Worm (Caenorhabditis elegans) whole organism, L4 larva: ENCODE measurements around the gene C36C9.5.
"Not testable (repeated sequence)": the region's sequence is repeated elsewhere in the genome, so short reads cannot be mapped to it uniquely, and the experiment has no call there.

Source experiments
- F26F4.8 ChIP-seq: fragments of 200-800 bp; sonication (Bioruptor generic); conservative IDR thresholded peaks from 2 replicates; pipeline ENCODE4 v1.3.6; 2022; ENCODE audit warnings: missing genetic modification characterization, missing compliant biosample characterization
- F37D6.2 ChIP-seq: sonication (generic microtip); optimal IDR thresholded peaks from 2 replicates; lab custom pipeline; 2016; ENCODE audit warnings: mild to moderate bottlenecking, missing genetic modification characterization, missing compliant biosample characterization
- F49E8.2 ChIP-seq: sonication (generic microtip); optimal IDR thresholded peaks from 2 replicates; lab custom pipeline; 2016; ENCODE audit warnings: missing compliant biosample characterization, mild to moderate bottlenecking, missing genetic modification characterization, borderline replicate concordance
- Y48G9A.11 ChIP-seq: fragments of 200-800 bp; sonication (Bioruptor generic); IDR thresholded peaks from 2 replicates; pipeline ENCODE4 v1.3.6; 2022; ENCODE audit warnings: missing genetic modification reagents, missing genetic modification characterization, missing compliant biosample characterization
- ZK337.2 ChIP-seq: fragments of 200-800 bp; sonication (Bioruptor generic); IDR thresholded peaks from 2 replicates; pipeline ENCODE4 v1.3.6; 2022; ENCODE audit warnings: missing genetic modification reagents, missing genetic modification characterization, missing compliant biosample characterization
- aha-1 ChIP-seq: fragments of 150-350 bp; peaks from one replicate; lab custom pipeline; 2014; ENCODE audit warnings: missing biosample characterization, missing genetic modification characterization
- aly-2 ChIP-seq: sonication (generic microtip); optimal IDR thresholded peaks from 2 replicates; lab custom pipeline; 2018; ENCODE audit warnings: missing biosample characterization, missing genetic modification characterization
- attf-4 ChIP-seq: sonication (generic microtip); optimal IDR thresholded peaks from 3 replicates; lab custom pipeline; 2017; ENCODE audit warnings: missing biosample characterization, missing genetic modification characterization
- ceh-82 ChIP-seq: sonication (generic microtip); optimal IDR thresholded peaks from 2 replicates; lab custom pipeline; 2017; ENCODE audit warnings: missing biosample characterization, missing genetic modification characterization
- ctbp-1 ChIP-seq: fragments of 200-800 bp; sonication (Bioruptor generic); IDR thresholded peaks from 2 replicates; pipeline ENCODE4 v1.3.6; 2022; ENCODE audit warnings: missing genetic modification reagents, missing genetic modification characterization, missing compliant biosample characterization
- daf-16 ChIP-seq, 3 experiments: sonication (generic microtip); optimal IDR thresholded peaks; 2 replicates each; lab custom pipeline; 2016 to 2017; ENCODE audit warnings: missing genetic modification characterization in 3 of 3, missing genetic modification reagents in 3 of 3, mild to moderate bottlenecking in 2 of 3, missing compliant biosample characterization in 2 of 3, missing biosample characterization in 1 of 3, moderate library complexity in 1 of 3
- daf-8 ChIP-seq: fragments of 200-800 bp; sonication (Bioruptor generic); IDR thresholded peaks from 2 replicates; pipeline ENCODE4 v1.3.6; 2022; ENCODE audit warnings: missing genetic modification characterization, missing compliant biosample characterization
- duxl-1 ChIP-seq: sonication (generic microtip); optimal IDR thresholded peaks from 2 replicates; lab custom pipeline; 2016; ENCODE audit warnings: mild to moderate bottlenecking, missing genetic modification characterization, moderate library complexity, missing compliant biosample characterization; ENCODE audit not compliant: poor library complexity
- dve-1 ChIP-seq: sonication (generic microtip); optimal IDR thresholded peaks from 2 replicates; lab custom pipeline; 2017; ENCODE audit warnings: antibody characterized with exemption, mild to moderate bottlenecking, missing genetic modification characterization, missing compliant biosample characterization; ENCODE audit not compliant: insufficient read depth
- jun-1 ChIP-seq: fragments of 150-350 bp; optimal IDR thresholded peaks from 2 replicates; lab custom pipeline; 2014; ENCODE audit warnings: missing biosample characterization, missing genetic modification reagents, missing genetic modification characterization
- lin-1 ChIP-seq: fragments of 200-800 bp; sonication (Bioruptor generic); IDR thresholded peaks from 2 replicates; pipeline ENCODE4 v1.3.6; 2022; ENCODE audit warnings: missing genetic modification reagents, missing genetic modification characterization, missing compliant biosample characterization
- lin-13 ChIP-seq: fragments of 150-350 bp; optimal IDR thresholded peaks from 2 replicates; lab custom pipeline; 2014; ENCODE audit warnings: missing biosample characterization, missing genetic modification reagents, missing genetic modification characterization
- lsy-2 ChIP-seq, 2 experiments: fragments of 150-350 bp in 1 of 2; sonication (generic microtip) in 1 of 2; optimal IDR thresholded peaks; 2 replicates each; lab custom pipeline; 2014 to 2017; ENCODE audit warnings: missing biosample characterization in 2 of 2, missing genetic modification characterization in 2 of 2
- madf-5 ChIP-seq, 2 experiments: fragments of 200-800 bp; sonication (Bioruptor generic); IDR thresholded peaks; 2 replicates each; pipeline ENCODE4 v1.3.6; 2022; ENCODE audit warnings: missing compliant biosample characterization in 2 of 2, missing genetic modification characterization in 2 of 2
- madf-9 ChIP-seq: fragments of 200-800 bp; sonication (Bioruptor generic); conservative IDR thresholded peaks from 2 replicates; pipeline ENCODE4 v1.3.6; 2022; ENCODE audit warnings: missing genetic modification reagents, missing genetic modification characterization, missing compliant biosample characterization
- mdt-29 ChIP-seq: fragments of 200-800 bp; sonication (Bioruptor generic); IDR thresholded peaks from 2 replicates; pipeline ENCODE4 v1.3.6; 2022; ENCODE audit warnings: missing genetic modification reagents, missing genetic modification characterization, missing compliant biosample characterization
- nhr-10 ChIP-seq: fragments of 150-350 bp; optimal IDR thresholded peaks from 2 replicates; lab custom pipeline; 2014; ENCODE audit warnings: missing biosample characterization, missing genetic modification characterization
- nhr-102 ChIP-seq: sonication (generic microtip); optimal IDR thresholded peaks from 2 replicates; lab custom pipeline; 2016; ENCODE audit warnings: mild to moderate bottlenecking, missing genetic modification characterization, moderate library complexity, missing compliant biosample characterization
- nhr-111 ChIP-seq: fragments of 200-800 bp; sonication (Bioruptor generic); optimal IDR thresholded peaks from 2 replicates; lab custom pipeline; 2018; ENCODE audit warnings: mild to moderate bottlenecking, missing genetic modification characterization, missing compliant biosample characterization
- nhr-237 ChIP-seq: sonication (generic microtip); optimal IDR thresholded peaks from 2 replicates; lab custom pipeline; 2017; ENCODE audit warnings: missing biosample characterization, missing genetic modification characterization
- nhr-28 ChIP-seq: fragments of 150-350 bp; optimal IDR thresholded peaks from 2 replicates; lab custom pipeline; 2014; ENCODE audit warnings: missing biosample characterization, missing genetic modification characterization
- nhr-6 ChIP-seq: fragments of 150-350 bp; optimal IDR thresholded peaks from 2 replicates; lab custom pipeline; 2014; ENCODE audit warnings: missing biosample characterization, missing genetic modification characterization
- nhr-76 ChIP-seq: fragments of 150-350 bp; optimal IDR thresholded peaks from 2 replicates; lab custom pipeline; 2014; ENCODE audit warnings: missing biosample characterization, missing genetic modification characterization
- skn-1 ChIP-seq: fragments of 150-350 bp; optimal IDR thresholded peaks from 2 replicates; lab custom pipeline; 2014; ENCODE audit warnings: missing biosample characterization, missing genetic modification characterization
- snpc-1.2 ChIP-seq: fragments of 200-800 bp; sonication (Bioruptor generic); IDR thresholded peaks from 2 replicates; pipeline ENCODE4 v1.3.6; 2022; ENCODE audit warnings: missing genetic modification reagents, missing genetic modification characterization, missing compliant biosample characterization
- unc-39 ChIP-seq: sonication (generic microtip); optimal IDR thresholded peaks from 2 replicates; lab custom pipeline; 2017; ENCODE audit warnings: missing biosample characterization, missing genetic modification characterization
- unc-62 ChIP-seq, 3 experiments: fragments of 150-350 bp in 1 of 3; sonication (generic microtip); optimal IDR thresholded peaks in 2 of 3; peaks in 1 of 3; 1 replicate in 1 of 3; 2 replicates in 2 of 3; lab custom pipeline; 2014 to 2017; ENCODE audit warnings: missing biosample characterization in 3 of 3, missing genetic modification characterization in 3 of 3, missing genetic modification reagents in 3 of 3, missing genotype in 1 of 3
- vab-7 ChIP-seq: fragments of 200-800 bp; sonication (Bioruptor generic); IDR thresholded peaks from 2 replicates; pipeline ENCODE4 v1.3.6; 2022; ENCODE audit warnings: missing genetic modification reagents, missing genetic modification characterization, missing compliant biosample characterization
- zag-1 ChIP-seq: fragments of 150-350 bp; optimal IDR thresholded peaks from 2 replicates; lab custom pipeline; 2014; ENCODE audit warnings: missing biosample characterization, missing genetic modification characterization

C36C9.5 gene

DNA sequence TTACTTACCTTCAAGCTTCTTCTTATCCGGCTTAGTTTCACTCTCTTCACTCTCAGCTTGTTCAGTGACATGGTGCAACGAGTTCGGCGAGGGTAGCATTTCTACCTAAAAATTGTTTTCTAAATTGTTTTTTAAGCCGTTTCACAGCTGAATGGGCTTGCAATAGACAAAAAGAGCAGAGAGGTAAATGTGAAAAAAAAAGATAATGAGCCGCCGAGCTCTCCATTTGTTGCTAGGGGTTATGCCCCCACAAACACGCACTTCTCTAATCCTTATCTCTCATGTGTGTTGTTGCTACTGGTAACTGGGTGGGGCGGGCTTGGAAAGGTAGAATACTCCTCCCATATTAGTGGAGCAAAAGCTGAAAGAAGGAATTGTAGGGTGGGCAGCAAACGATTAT is at the start of gene C36C9.5:
C36C9.5 (minus strand) TSS at position 101 of the 400 bp plus-strand sequence.
- TF ChIP-seq jun-1 (tag; lab: Kevin White, UChicago) (no peak), duxl-1 (no peak), lsy-2 (tag; optimal IDR thresholded peaks at IDR 0.05; lab: Kevin White, UChicago) (no peak), daf-8 (GFP tag; lab: Robert Waterston, UW) (no peak), daf-16 (GFP tag; optimal IDR thresholded peaks at IDR 0.05; lab: Kevin White, UChicago) (no peak), daf-16 (tag; optimal IDR thresholded peaks at IDR 0.05; lab: Kevin White, UChicago) (no peak), lin-1 (GFP tag; lab: Robert Waterston, UW) (no peak), vab-7 (GFP tag; lab: Robert Waterston, UW) (no peak), aly-2 (tag; lab: Kevin White, UChicago) (no peak), aha-1 (tag; lab: Kevin White, UChicago) (no peak), F26F4.8 (GFP tag; lab: Robert Waterston, UW) (no peak), F37D6.2 (tag; lab: Kevin White, UChicago) (no peak), madf-5 (GFP tag; IDR thresholded peaks at IDR 0.05; lab: Robert Waterston, UW) (no peak), nhr-76 (no peak), nhr-10 (no peak)

DNA sequence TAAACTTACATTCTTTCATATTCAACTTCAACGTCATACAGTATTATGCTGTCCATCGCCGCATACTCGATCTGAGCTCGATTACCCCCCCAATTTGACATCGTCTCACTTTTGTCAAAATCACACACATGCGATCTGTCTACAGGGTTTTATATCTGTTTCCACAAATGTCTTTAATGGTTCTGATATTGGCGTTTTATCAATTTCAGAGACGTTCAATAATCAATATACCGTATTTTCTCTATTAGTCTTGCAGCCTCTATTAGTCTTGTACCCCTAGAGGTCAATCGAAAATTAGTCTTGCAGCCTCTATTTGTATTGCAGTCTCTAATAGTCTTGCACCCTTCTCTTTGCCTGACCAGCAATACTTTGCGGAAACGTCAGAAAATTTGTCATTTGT is 44.7 kb upstream of the C36C9.5 start, which contains the start of gene Y75D11A.6:
Y75D11A.6 (minus strand) TSS at position 101 of the 400 bp plus-strand sequence.
- TF ChIP-seq ctbp-1 (GFP tag; lab: Robert Waterston, UW); zag-1 (tag; lab: Kevin White, UChicago); nhr-28 (tag; lab: Kevin White, UChicago): not testable (repeated sequence)
- TF ChIP-seq, all 104 proteins: peak for 0; not testable (repeated sequence) for 104

DNA sequence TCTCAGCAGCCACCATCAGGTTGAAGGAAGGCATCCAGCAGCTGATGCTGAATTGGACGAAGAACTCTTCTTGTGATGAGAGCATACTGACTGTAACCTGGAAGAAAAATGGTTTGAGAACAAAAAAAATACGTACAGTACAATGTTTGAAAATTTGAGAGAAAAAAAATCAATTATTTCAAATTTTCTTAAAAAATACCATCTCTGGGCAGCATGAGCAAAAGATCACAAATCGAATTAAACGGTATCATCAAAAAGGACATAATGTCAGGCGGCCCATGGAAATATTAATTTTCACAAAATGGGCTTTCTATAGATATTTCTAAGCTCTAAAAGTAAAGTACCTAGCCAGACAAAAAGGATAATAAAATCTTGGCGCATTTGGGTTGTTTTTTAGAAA is 42.4 kb upstream of the C36C9.5 start, which contains the start of gene Y75D11A.3:
Y75D11A.3 (minus strand) TSS at position 101 of the 400 bp plus-strand sequence.
- TF ChIP-seq unc-39 (tag; lab: Kevin White, UChicago); nhr-76; mdt-29: not testable (repeated sequence)

DNA sequence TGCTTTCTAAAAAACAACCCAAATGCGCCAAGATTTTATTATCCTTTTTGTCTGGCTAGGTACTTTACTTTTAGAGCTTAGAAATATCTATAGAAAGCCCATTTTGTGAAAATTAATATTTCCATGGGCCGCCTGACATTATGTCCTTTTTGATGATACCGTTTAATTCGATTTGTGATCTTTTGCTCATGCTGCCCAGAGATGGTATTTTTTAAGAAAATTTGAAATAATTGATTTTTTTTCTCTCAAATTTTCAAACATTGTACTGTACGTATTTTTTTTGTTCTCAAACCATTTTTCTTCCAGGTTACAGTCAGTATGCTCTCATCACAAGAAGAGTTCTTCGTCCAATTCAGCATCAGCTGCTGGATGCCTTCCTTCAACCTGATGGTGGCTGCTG is 38.8 kb upstream of the C36C9.5 start, which contains the start of gene Y75D11A.2:
Y75D11A.2 (plus strand) TSS at position 301 of the 400 bp plus-strand sequence.
- not testable (repeated sequence) for TF ChIP-seq nhr-111; dve-1 (tag; lab: Kevin White, UChicago); nhr-28 (tag; lab: Kevin White, UChicago)

DNA sequence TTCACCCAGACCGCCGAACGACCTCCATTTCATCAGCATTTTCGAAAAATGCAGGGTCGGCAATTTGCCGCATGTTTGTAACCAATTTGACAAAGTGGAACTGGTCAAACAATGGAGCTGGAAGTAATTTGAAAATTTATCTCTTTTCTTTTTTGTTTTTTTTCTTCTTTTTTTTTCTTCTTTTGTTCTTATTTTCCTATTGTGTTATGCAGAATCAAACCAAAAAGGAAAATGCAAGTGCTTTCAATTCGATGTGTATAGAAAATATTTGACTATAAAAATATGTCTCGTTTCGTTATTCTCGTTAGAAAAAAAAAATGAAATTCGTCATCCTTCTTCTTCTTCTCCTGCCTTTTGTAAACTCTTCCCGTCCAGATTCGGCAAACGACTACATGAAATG is 33.9 kb upstream of the C36C9.5 start, which contains the start of gene F07G6.10:
F07G6.10 (plus strand) TSS at position 301 of the 400 bp plus-strand sequence.
- TF ChIP-seq duxl-1, result no peak

DNA sequence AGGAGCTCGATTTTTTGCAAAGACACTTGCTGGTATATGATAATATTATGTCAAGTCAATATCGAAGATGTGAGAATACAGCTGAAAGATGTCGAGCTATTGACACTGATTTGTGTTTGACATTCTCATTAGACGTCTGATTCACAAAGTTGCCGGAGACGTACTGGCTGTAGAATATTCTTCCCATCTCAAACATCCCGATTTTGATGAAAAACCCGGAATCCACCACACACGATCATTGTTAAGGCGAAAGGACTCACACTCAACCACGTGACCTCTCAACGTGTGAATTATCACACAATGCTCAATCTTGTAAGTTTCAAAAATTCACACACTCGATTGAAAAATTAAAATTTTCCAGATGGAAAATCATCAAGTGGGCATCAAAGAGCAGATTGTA is 32.2 kb upstream of the C36C9.5 start, which contains the start of gene F07G6.12:
F07G6.12 (plus strand) TSS at position 301 of the 400 bp plus-strand sequence.
- TF ChIP-seq nhr-102 (tag; lab: Kevin White, UChicago) (no peak), F37D6.2 (tag; lab: Kevin White, UChicago) (no peak), dve-1 (tag; lab: Kevin White, UChicago) (no peak), madf-9 (GFP tag; lab: Robert Waterston, UW) (no peak), nhr-10 (no peak), snpc-1.2 (no peak), ZK337.2 (GFP tag; lab: Robert Waterston, UW) (no peak), unc-62 (GFP tag; optimal IDR thresholded peaks at IDR 0.05 in 1 of 2; lab: Kevin White, UChicago) (no peak), unc-62 (tag; optimal IDR thresholded peaks at IDR 0.05; lab: Kevin White, UChicago) (no peak), ceh-82 (no peak), nhr-237 (no peak), skn-1 (tag; lab: Kevin White, UChicago) (no peak), nhr-6 (no peak), F49E8.2 (no peak), lin-13 (GFP tag; lab: Kevin White, UChicago) (no peak), attf-4 (tag; lab: Kevin White, UChicago) (no peak), Y48G9A.11 (no peak)
